Worm (Caenorhabditis elegans): ENCODE results near the gene C07G3.15.

Gene C07G3.15

DNA sequence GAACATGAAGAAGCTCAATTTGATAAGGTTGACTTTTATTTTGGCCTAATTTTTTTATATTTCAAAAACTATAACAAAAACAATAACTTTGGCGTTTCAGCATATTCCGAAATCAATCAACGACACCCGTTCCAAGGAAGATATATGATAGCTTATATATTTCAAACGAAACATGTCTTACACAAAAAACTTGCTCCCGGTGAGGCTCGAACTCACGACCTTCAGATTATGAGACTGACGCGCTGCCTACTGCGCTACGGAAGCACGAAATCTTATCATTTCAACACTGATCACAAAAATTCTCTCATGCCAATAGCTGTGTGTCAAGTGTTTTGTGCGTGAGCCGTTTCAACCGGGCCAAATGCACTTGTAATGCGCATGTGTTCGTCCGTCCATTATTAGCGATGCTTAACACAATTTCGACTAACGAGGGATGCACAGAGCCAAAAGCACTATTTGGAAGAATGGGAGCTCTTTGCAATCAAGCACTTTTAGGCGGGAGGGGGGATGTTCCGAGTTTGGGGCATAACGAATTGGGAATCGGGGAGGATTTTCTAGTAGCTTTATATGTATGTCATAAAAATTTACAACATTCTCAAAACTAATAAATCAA is 41.5 kb downstream of the C07G3.15 start:
- TF ChIP-seq klf-2 (GFP tag; conservative IDR thresholded peaks at IDR 0.05): no peak
- TF ChIP-seq tab-1 (GFP tag; IDR thresholded peaks at IDR 0.05): no peak
- TF ChIP-seq ztf-23 (GFP tag; IDR thresholded peaks at IDR 0.05): no peak
- TF ChIP-seq cog-1 (tag; optimal IDR thresholded peaks at IDR 0.05): no peak
- TF ChIP-seq T22C8.4 (GFP tag; IDR thresholded peaks at IDR 0.05): no peak
- TF ChIP-seq ztf-29 (GFP tag; IDR thresholded peaks at IDR 0.05): no peak
- no peak for TF ChIP-seq med-1 (GFP tag; optimal IDR thresholded peaks at IDR 0.05; ENCODE audit: insufficient read depth)

DNA sequence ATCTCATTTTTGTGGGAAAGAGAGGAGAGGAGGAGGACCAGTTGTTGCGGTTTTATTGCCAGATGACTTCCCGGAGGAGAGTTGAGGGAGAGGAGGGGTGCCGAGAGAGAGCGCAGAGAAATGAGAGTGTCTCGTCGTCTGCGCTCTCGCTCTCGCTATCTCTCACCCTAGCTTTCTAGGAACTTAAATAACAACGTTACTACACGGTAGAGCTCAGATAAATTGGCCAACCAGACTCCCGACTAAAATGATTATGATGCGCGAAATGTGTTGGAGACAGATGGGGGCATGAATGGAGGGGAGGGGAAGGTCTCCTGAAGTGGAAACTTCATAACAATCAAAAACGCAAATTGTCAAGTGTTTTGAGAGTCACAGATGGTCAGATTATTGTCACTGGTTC is 42.2 kb downstream of the C07G3.15 start:
- no peak for TF ChIP-seq ztf-23 (GFP tag; IDR thresholded peaks at IDR 0.05)
- no peak for TF ChIP-seq tab-1 (GFP tag; IDR thresholded peaks at IDR 0.05)
- TF ChIP-seq T22C8.4 (GFP tag; IDR thresholded peaks at IDR 0.05): no peak
- no peak for TF ChIP-seq cog-1 (tag; optimal IDR thresholded peaks at IDR 0.05)
- TF ChIP-seq ref-1 (GFP tag; conservative IDR thresholded peaks at IDR 0.05): no peak
- no peak for TF ChIP-seq med-1 (GFP tag; optimal IDR thresholded peaks at IDR 0.05; ENCODE audit: insufficient read depth)
- no peak for TF ChIP-seq klf-2 (GFP tag; conservative IDR thresholded peaks at IDR 0.05)
- no peak for TF ChIP-seq flt-1 (GFP tag; IDR thresholded peaks at IDR 0.05)
- no peak for TF ChIP-seq ztf-29 (GFP tag; IDR thresholded peaks at IDR 0.05)

- TF ChIP-seq klf-2 (GFP tag; conservative IDR thresholded peaks at IDR 0.05) (no peak), ztf-23 (GFP tag; IDR thresholded peaks at IDR 0.05) (no peak), T22C8.4 (GFP tag; IDR thresholded peaks at IDR 0.05) (no peak), ref-1 (GFP tag; conservative IDR thresholded peaks at IDR 0.05) (no peak), ztf-29 (GFP tag; IDR thresholded peaks at IDR 0.05) (no peak), cog-1 (tag; optimal IDR thresholded peaks at IDR 0.05) (no peak), flt-1 (GFP tag; IDR thresholded peaks at IDR 0.05) (no peak), tab-1 (GFP tag; IDR thresholded peaks at IDR 0.05) (no peak), med-1 (GFP tag; optimal IDR thresholded peaks at IDR 0.05; ENCODE audit: insufficient read depth) (no peak)
Measured at ce11 chrV:3452489-3452888, 44.3 kb downstream of the C07G3.15 start.

DNA sequence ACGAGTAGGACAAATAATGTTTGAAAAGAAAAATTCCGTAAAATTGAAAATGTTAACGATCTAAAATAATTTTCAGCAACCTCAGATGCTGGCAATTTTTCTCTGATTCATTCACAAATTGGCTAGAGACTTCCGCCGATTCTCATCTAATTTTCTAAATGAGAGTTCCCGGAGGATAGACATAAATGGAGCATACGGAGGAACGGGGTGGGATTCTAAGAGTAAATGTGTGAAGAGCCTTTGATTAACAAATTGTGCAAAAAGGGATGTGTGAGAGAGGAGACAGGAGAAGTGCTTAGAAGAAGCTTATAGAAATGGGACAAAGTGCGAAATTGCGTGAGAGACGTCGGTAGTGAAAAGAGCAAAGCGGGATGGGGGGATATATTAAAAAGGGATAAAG is 45.1 kb downstream of the C07G3.15 start:
- TF ChIP-seq ztf-29 (GFP tag; IDR thresholded peaks at IDR 0.05) (no peak), flt-1 (GFP tag; IDR thresholded peaks at IDR 0.05) (no peak), ref-1 (GFP tag; conservative IDR thresholded peaks at IDR 0.05) (no peak), tab-1 (GFP tag; IDR thresholded peaks at IDR 0.05) (no peak), T22C8.4 (GFP tag; IDR thresholded peaks at IDR 0.05) (no peak), ztf-23 (GFP tag; IDR thresholded peaks at IDR 0.05) (no peak), med-1 (GFP tag; optimal IDR thresholded peaks at IDR 0.05; ENCODE audit: insufficient read depth) (no peak), klf-2 (GFP tag; conservative IDR thresholded peaks at IDR 0.05) (no peak), cog-1 (tag; optimal IDR thresholded peaks at IDR 0.05) (no peak)

DNA sequence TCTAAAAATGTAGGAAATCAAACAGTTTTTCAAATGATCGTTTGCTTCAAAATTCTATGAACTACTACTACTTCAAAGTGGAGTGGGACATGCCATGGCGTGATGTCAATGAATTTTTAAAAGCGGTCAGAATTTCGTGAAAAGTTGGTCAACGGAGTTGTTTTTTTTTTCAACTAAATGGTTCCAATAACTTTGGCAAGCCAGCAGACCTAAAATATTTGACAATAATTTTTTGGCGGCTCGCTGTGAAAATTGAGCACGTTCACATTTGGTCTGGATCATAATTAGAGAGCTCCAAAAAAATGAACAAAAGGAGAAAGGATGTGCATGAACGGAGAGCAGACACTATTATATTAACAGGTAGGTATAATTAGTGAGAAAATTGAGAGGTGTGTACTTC is 46.4 kb downstream of the C07G3.15 start:
- TF ChIP-seq cog-1 (tag; optimal IDR thresholded peaks at IDR 0.05) (no peak), med-1 (GFP tag; optimal IDR thresholded peaks at IDR 0.05; ENCODE audit: insufficient read depth) (no peak), tab-1 (GFP tag; IDR thresholded peaks at IDR 0.05) (no peak), klf-2 (GFP tag; conservative IDR thresholded peaks at IDR 0.05) (no peak)

ce11 chrV:3449810-3450209 is 47.0 kb downstream of the C07G3.15 start:
- TF ChIP-seq med-1 (GFP tag; optimal IDR thresholded peaks at IDR 0.05; ENCODE audit: insufficient read depth) (no peak), cog-1 (tag; optimal IDR thresholded peaks at IDR 0.05) (no peak)

- TF ChIP-seq ztf-29 (GFP tag; IDR thresholded peaks at IDR 0.05) (no peak), ztf-23 (GFP tag; IDR thresholded peaks at IDR 0.05) (no peak), flt-1 (GFP tag; IDR thresholded peaks at IDR 0.05) (no peak), med-1 (GFP tag; optimal IDR thresholded peaks at IDR 0.05; ENCODE audit: insufficient read depth) (no peak)
Measured at ce11 chrV:3445090-3445832, 51.5 kb downstream of the C07G3.15 start.

ce11 chrV:3444777-3445089 is 52.0 kb downstream of the C07G3.15 start, which contains the start of gene cfz-2:
cfz-2 (minus strand) TSS chrV:3444877.
- TF ChIP-seq flt-1 (GFP tag; IDR thresholded peaks at IDR 0.05): no peak
- no peak for TF ChIP-seq ztf-23 (GFP tag; IDR thresholded peaks at IDR 0.05)
